Worm (Caenorhabditis elegans): ENCODE measurements around the gene set-23.

ce11 chrIV:1553195-1553918 lies 48.1 kb upstream of the set-23 start, which contains the start of gene C34H4.2:
- TF ChIP-seq lin-39 (tag; optimal IDR thresholded peaks at IDR 0.05) (no peak), mdl-1 (tag; optimal IDR thresholded peaks at IDR 0.05) (no peak), dmd-4 (tag; optimal IDR thresholded peaks at IDR 0.05) (no peak)

Measured in whole organism, L2 larva.